Worm (Caenorhabditis elegans) whole organism, early embryonic: ENCODE data around the gene uev-2.

Experiments
- B0310.2 ChIP-seq: sonication (generic microtip); optimal IDR thresholded peaks from 2 replicates; lab custom pipeline; 2016; ENCODE audit warnings: mild to moderate bottlenecking, missing genetic modification characterization, missing compliant biosample characterization
- F13C5.2 ChIP-seq: sonication (generic microtip); optimal IDR thresholded peaks from 2 replicates; lab custom pipeline; 2017; ENCODE audit warnings: mild to moderate bottlenecking, missing genetic modification characterization, inconsistent platforms, missing compliant biosample characterization
- aly-1 ChIP-seq: sonication (generic microtip); optimal IDR thresholded peaks from 2 replicates; lab custom pipeline; 2016; ENCODE audit warnings: missing genetic modification characterization, missing compliant biosample characterization
- ama-1 ChIP-seq: fragments of 150-350 bp; optimal IDR thresholded peaks from 2 replicates; lab custom pipeline; 2014
- ceh-13 ChIP-seq: fragments of 200-800 bp; sonication (Bioruptor generic); optimal IDR thresholded peaks from 2 replicates; lab custom pipeline; 2018; ENCODE audit warnings: mild to moderate bottlenecking, missing genetic modification characterization, missing compliant biosample characterization
- ceh-36 ChIP-seq: sonication (generic microtip); optimal IDR thresholded peaks from 2 replicates; lab custom pipeline; 2016; ENCODE audit warnings: missing genetic modification characterization, inconsistent platforms, missing compliant biosample characterization
- ets-7 ChIP-seq: sonication (generic microtip); optimal IDR thresholded peaks from 2 replicates; lab custom pipeline; 2016; ENCODE audit warnings: missing genotype, missing genetic modification characterization, missing compliant biosample characterization
- flt-1 ChIP-seq: fragments of 200-800 bp; sonication (Bioruptor generic); IDR thresholded peaks from 2 replicates; pipeline ENCODE4 v1.3.6; 2022; ENCODE audit warnings: missing genetic modification characterization, missing compliant biosample characterization
- hmbx-1 ChIP-seq: sonication (generic microtip); optimal IDR thresholded peaks from 2 replicates; lab custom pipeline; 2016; ENCODE audit warnings: mild to moderate bottlenecking, missing genetic modification characterization, missing compliant biosample characterization
- hmg-4 ChIP-seq: fragments of 200-800 bp; sonication (Bioruptor generic); optimal IDR thresholded peaks from 2 replicates; lab custom pipeline; 2018; ENCODE audit warnings: mild to moderate bottlenecking, missing genetic modification characterization, missing compliant biosample characterization
- hnd-1 ChIP-seq: sonication (generic microtip); optimal IDR thresholded peaks from 2 replicates; lab custom pipeline; 2016; ENCODE audit warnings: missing genetic modification characterization, missing compliant biosample characterization
- pes-1 ChIP-seq: fragments of 200-800 bp; sonication (Bioruptor generic); IDR thresholded peaks from 2 replicates; pipeline ENCODE4 v1.3.6; 2022; ENCODE audit warnings: missing genetic modification reagents, missing genetic modification characterization, missing compliant biosample characterization
- scrt-1 ChIP-seq: fragments of 200-800 bp; sonication (Bioruptor generic); IDR thresholded peaks from 2 replicates; pipeline ENCODE4 v1.3.6; 2022; ENCODE audit warnings: missing genetic modification characterization, missing compliant biosample characterization
- sea-1 ChIP-seq: fragments of 200-800 bp; sonication (Bioruptor generic); conservative IDR thresholded peaks from 2 replicates; pipeline ENCODE4 v1.3.6; 2022; ENCODE audit warnings: missing genetic modification characterization, missing compliant biosample characterization
- tbx-11 ChIP-seq: fragments of 200-800 bp; sonication (Bioruptor generic); IDR thresholded peaks from 2 replicates; pipeline ENCODE4 v1.3.6; 2022; ENCODE audit warnings: missing genetic modification characterization, missing compliant biosample characterization
- tbx-37 ChIP-seq: fragments of 200-800 bp; sonication (Bioruptor generic); conservative IDR thresholded peaks from 2 replicates; pipeline ENCODE4 v1.3.6; 2022; ENCODE audit warnings: missing genetic modification reagents, missing genetic modification characterization, missing compliant biosample characterization
- tra-4 ChIP-seq: sonication (generic microtip); optimal IDR thresholded peaks from 2 replicates; lab custom pipeline; 2017; ENCODE audit warnings: missing genetic modification characterization, missing compliant biosample characterization

The uev-2 gene

ce11 chrIII:5582766-5583165 is at the start of gene uev-2, which contains the start of gene F56D2.8:
Gene uev-2, plus strand, starts transcription at chrIII:5583125.
Gene F56D2.8, minus strand, starts transcription at chrIII:5582866.
- TF ChIP-seq scrt-1 (GFP tag; lab: Robert Waterston, UW) (no peak), hnd-1 (tag; lab: Kevin White, UChicago) (no peak), B0310.2 (tag; lab: Kevin White, UChicago) (no peak), hmbx-1 (no peak), tra-4 (tag; lab: Kevin White, UChicago) (no peak), sea-1 (no peak), F13C5.2 (tag; lab: Kevin White, UChicago) (no peak), flt-1 (GFP tag; lab: Robert Waterston, UW) (no peak), tbx-37 (GFP tag; lab: Robert Waterston, UW) (no peak), aly-1 (tag; lab: Kevin White, UChicago) (no peak), hmg-4 (GFP tag; lab: Kevin White, UChicago) (no peak), ceh-13 (GFP tag; lab: Kevin White, UChicago) (no peak), tbx-11 (GFP tag; lab: Robert Waterston, UW) (no peak), pes-1 (GFP tag; lab: Robert Waterston, UW) (no peak), ama-1 (no peak), ceh-36 (tag; lab: Kevin White, UChicago) (no peak), ets-7 (no peak)

ce11 chrIII:5541777-5542176 is 41.1 kb upstream of the uev-2 start:
- TF ChIP-seq B0310.2 (tag; lab: Kevin White, UChicago) (no peak), tra-4 (tag; lab: Kevin White, UChicago) (no peak), tbx-37 (GFP tag; lab: Robert Waterston, UW) (no peak), ets-7 (no peak), hmg-4 (GFP tag; lab: Kevin White, UChicago) (no peak), ceh-36 (tag; lab: Kevin White, UChicago) (no peak), aly-1 (tag; lab: Kevin White, UChicago) (no peak), flt-1 (GFP tag; lab: Robert Waterston, UW) (no peak), hnd-1 (tag; lab: Kevin White, UChicago) (no peak), F13C5.2 (tag; lab: Kevin White, UChicago) (no peak), ama-1 (no peak), ceh-13 (GFP tag; lab: Kevin White, UChicago) (no peak), scrt-1 (GFP tag; lab: Robert Waterston, UW) (no peak), sea-1 (no peak), hmbx-1 (no peak)

- TF ChIP-seq B0310.2 (tag; lab: Kevin White, UChicago) (no peak), tra-4 (tag; lab: Kevin White, UChicago) (no peak), pes-1 (GFP tag; lab: Robert Waterston, UW) (no peak), hmbx-1 (no peak), tbx-37 (GFP tag; lab: Robert Waterston, UW) (no peak), tbx-11 (GFP tag; lab: Robert Waterston, UW) (no peak), F13C5.2 (tag; lab: Kevin White, UChicago) (no peak), ama-1 (no peak), ceh-13 (GFP tag; lab: Kevin White, UChicago) (no peak), ets-7 (no peak), ceh-36 (tag; lab: Kevin White, UChicago) (no peak), scrt-1 (GFP tag; lab: Robert Waterston, UW) (no peak), flt-1 (GFP tag; lab: Robert Waterston, UW) (no peak), hnd-1 (tag; lab: Kevin White, UChicago) (no peak), hmg-4 (GFP tag; lab: Kevin White, UChicago) (no peak), sea-1 (no peak)
These were observed 39.9 kb upstream of the uev-2 start, which contains the start of gene D1044.6 for ce11 chrIII:5543050-5543449. Gene D1044.6, minus strand, starts transcription at chrIII:5543177.

- no peak for TF ChIP-seq hmg-4 (GFP tag; lab: Kevin White, UChicago)
These were observed 39.1 kb upstream of the uev-2 start, which contains the start of gene D1044.1 for ce11 chrIII:5543727-5544345. Gene D1044.1, plus strand, starts transcription at chrIII:5544295.

- TF ChIP-seq ceh-36 (tag; lab: Kevin White, UChicago) (no peak), F13C5.2 (tag; lab: Kevin White, UChicago) (no peak), B0310.2 (tag; lab: Kevin White, UChicago) (no peak), hmbx-1 (no peak), tra-4 (tag; lab: Kevin White, UChicago) (no peak), pes-1 (GFP tag; lab: Robert Waterston, UW) (no peak), tbx-37 (GFP tag; lab: Robert Waterston, UW) (no peak)
These were observed 36.6 kb upstream of the uev-2 start for ce11 chrIII:5546309-5546708.

- TF ChIP-seq ets-7, result no peak
- no peak for TF ChIP-seq tbx-37 (GFP tag; lab: Robert Waterston, UW)
- TF ChIP-seq tra-4 (tag; lab: Kevin White, UChicago), result no peak
- TF ChIP-seq flt-1 (GFP tag; lab: Robert Waterston, UW), result no peak
These were observed 36.2 kb upstream of the uev-2 start, which contains the start of gene F09F7.5 for ce11 chrIII:5546730-5547129. Gene F09F7.5, plus strand, starts transcription at chrIII:5546987.

- TF ChIP-seq B0310.2 (tag; lab: Kevin White, UChicago) (no peak), tbx-37 (GFP tag; lab: Robert Waterston, UW) (no peak)
These were observed 32.7 kb upstream of the uev-2 start for ce11 chrIII:5550193-5550592.

ce11 chrIII:5550844-5551243 is 32.1 kb upstream of the uev-2 start:
- TF ChIP-seq B0310.2 (tag; lab: Kevin White, UChicago) (no peak), flt-1 (GFP tag; lab: Robert Waterston, UW) (no peak), ceh-13 (GFP tag; lab: Kevin White, UChicago) (no peak), ets-7 (no peak), scrt-1 (GFP tag; lab: Robert Waterston, UW) (no peak), sea-1 (no peak), hmbx-1 (no peak), hmg-4 (GFP tag; lab: Kevin White, UChicago) (no peak), ceh-36 (tag; lab: Kevin White, UChicago) (no peak), tbx-37 (GFP tag; lab: Robert Waterston, UW) (no peak), ama-1 (no peak), tra-4 (tag; lab: Kevin White, UChicago) (no peak), hnd-1 (tag; lab: Kevin White, UChicago) (no peak), tbx-11 (GFP tag; lab: Robert Waterston, UW) (no peak)
